Fruit fly (Drosophila melanogaster): ENCODE results near the gene CG1647.

Gene CG1647

dm6 chr3R:28857287-28858024 is 37.4 kb downstream of the CG1647 start (continued):
- no peak for TF ChIP-seq CG9876 (GFP tag; optimal IDR thresholded peaks at IDR 0.05)
- TF ChIP-seq zen (tag; optimal IDR thresholded peaks at IDR 0.05): no peak
- 0 out of 2 replicates have a peak, but pooled peaks have one; percentile 8 for TF ChIP-seq CG31224 (GFP tag; IDR thresholded peaks at IDR 0.05)
- no peak for TF ChIP-seq prd (optimal IDR thresholded peaks at IDR 0.05)
- TF ChIP-seq prd (GFP tag; IDR thresholded peaks at IDR 0.05): peak; percentile 56; the same call in 1 of the 3 replicates
- TF ChIP-seq Vsx1 (GFP tag; optimal IDR thresholded peaks at IDR 0.05): no peak
- no peak for TF ChIP-seq unc-4 (GFP tag; IDR thresholded peaks at IDR 0.05; ENCODE audit: partially characterized antibody)
- TF ChIP-seq NfI (GFP tag; optimal IDR thresholded peaks at IDR 0.05): peak; percentile 10
- TF ChIP-seq Dbx (GFP tag; IDR thresholded peaks at IDR 0.05): no peak
- TF ChIP-seq CG31441 (GFP tag; IDR thresholded peaks at IDR 0.05): peak; percentile 25; the same call in 1 of the 2 replicates
- TF ChIP-seq CG18619 (GFP tag; optimal IDR thresholded peaks at IDR 0.05): peak; percentile 11
- peak; percentile 14 for TF ChIP-seq caup (GFP tag; optimal IDR thresholded peaks at IDR 0.05; ENCODE audit: severe bottlenecking)
- TF ChIP-seq CG14667 (GFP tag; IDR thresholded peaks at IDR 0.05): no peak
- TF ChIP-seq otp (GFP tag; IDR thresholded peaks at IDR 0.05): no peak
- TF ChIP-seq Eip74EF (GFP tag; optimal IDR thresholded peaks at IDR 0.05): no peak
- TF ChIP-seq odd (GFP tag; optimal IDR thresholded peaks at IDR 0.05): peak; percentile 12
- TF ChIP-seq HLH54F (GFP tag; optimal IDR thresholded peaks at IDR 0.05): peak; percentile 18
- no peak for TF ChIP-seq kni (GFP tag; optimal IDR thresholded peaks at IDR 0.05)
- TF ChIP-seq sna (GFP tag; IDR thresholded peaks at IDR 0.05; ENCODE audit: partially characterized antibody): no peak
- TF ChIP-seq CG16813 (GFP tag; IDR thresholded peaks at IDR 0.05; ENCODE audit: partially characterized antibody): no peak
- no peak for TF ChIP-seq ac (GFP tag; optimal IDR thresholded peaks at IDR 0.05)
- TF ChIP-seq psq (GFP tag; optimal IDR thresholded peaks at IDR 0.05): no peak
- peak; percentile 19; the same call in 1 of the 2 replicates for TF ChIP-seq Rfx (GFP tag; IDR thresholded peaks at IDR 0.05)
- peak; percentile 42 for TF ChIP-seq Ssrp (tag; optimal IDR thresholded peaks at IDR 0.05)
- no peak for TF ChIP-seq CG30020 (tag; optimal IDR thresholded peaks at IDR 0.05)
- no peak; the same call in 1 of the 2 replicates for TF ChIP-seq E2f1 (GFP tag; IDR thresholded peaks at IDR 0.05)
- TF ChIP-seq bcd (GFP tag; optimal IDR thresholded peaks at IDR 0.05): peak; percentile 6
- peak; percentile 48 for TF ChIP-seq unpg (GFP tag; optimal IDR thresholded peaks at IDR 0.05)
- TF ChIP-seq ERR (GFP tag; optimal IDR thresholded peaks at IDR 0.05): no peak
- TF ChIP-seq ato (GFP tag; IDR thresholded peaks at IDR 0.05; ENCODE audit: partially characterized antibody): no peak
- TF ChIP-seq CG11247 (GFP tag; IDR thresholded peaks at IDR 0.05): no peak
- TF ChIP-seq CG10979 (tag; optimal IDR thresholded peaks at IDR 0.05): peak; percentile 60
- TF ChIP-seq Tbp (GFP tag; optimal IDR thresholded peaks at IDR 0.05): no peak
- no peak for TF ChIP-seq Hmx (GFP tag; optimal IDR thresholded peaks at IDR 0.05)
- TF ChIP-seq jumu (GFP tag; optimal IDR thresholded peaks at IDR 0.05): no peak
- TF ChIP-seq sqz (GFP tag; optimal IDR thresholded peaks at IDR 0.05): no peak
- TF ChIP-seq CG14710 (tag; optimal IDR thresholded peaks at IDR 0.05): peak; percentile 22
- no peak for TF ChIP-seq Usf (GFP tag; optimal IDR thresholded peaks at IDR 0.05)
- TF ChIP-seq CG10959 (GFP tag; IDR thresholded peaks at IDR 0.05): 0 out of 2 replicates have a peak, but pooled peaks have one; percentile 27
- TF ChIP-seq CG3065 (GFP tag; optimal IDR thresholded peaks at IDR 0.05): no peak
- TF ChIP-seq CG13894 (tag; optimal IDR thresholded peaks at IDR 0.05): no peak
- no peak for TF ChIP-seq NK7.1 (GFP tag; optimal IDR thresholded peaks at IDR 0.05)
- TF ChIP-seq CG10209 (GFP tag; optimal IDR thresholded peaks at IDR 0.05): peak; percentile 42
- peak; percentile 56 for TF ChIP-seq CG17328 (GFP tag; IDR thresholded peaks at IDR 0.05)
- TF ChIP-seq knrl (GFP tag; IDR thresholded peaks at IDR 0.05; ENCODE audit: partially characterized antibody): no peak
- no peak for TF ChIP-seq Hand (GFP tag; optimal IDR thresholded peaks at IDR 0.05)
- no peak for TF ChIP-seq CG9932 (GFP tag; IDR thresholded peaks at IDR 0.05)
- no peak for TF ChIP-seq CG4730 (GFP tag; IDR thresholded peaks at IDR 0.05)
- no peak for TF ChIP-seq CG8944 (GFP tag; optimal IDR thresholded peaks at IDR 0.05)
